Worm (Caenorhabditis elegans): ENCODE results near the gene C13A10.2.

- TF ChIP-seq ekl-4 (GFP tag; IDR thresholded peaks at IDR 0.05): no peak
- TF ChIP-seq chd-7 (tag; optimal IDR thresholded peaks at IDR 0.05): no peak
- TF ChIP-seq zim-3 (tag; optimal IDR thresholded peaks at IDR 0.05): no peak
- no peak for TF ChIP-seq pbrm-1 (GFP tag; IDR thresholded peaks at IDR 0.05)
- TF ChIP-seq pha-4 (tag; optimal IDR thresholded peaks at IDR 0.05): no peak
- no peak for TF ChIP-seq unc-62 (GFP tag; optimal IDR thresholded peaks at IDR 0.05)
- no peak for TF ChIP-seq F10E7.11 (tag; optimal IDR thresholded peaks at IDR 0.05)
- no peak for TF ChIP-seq hlh-26 (GFP tag; conservative IDR thresholded peaks at IDR 0.05)
- TF ChIP-seq attf-3 (GFP tag; conservative IDR thresholded peaks at IDR 0.05): no peak
- no peak for TF ChIP-seq Y53F4B.3 (GFP tag; IDR thresholded peaks at IDR 0.05)
- TF ChIP-seq xnd-1 (tag; optimal IDR thresholded peaks at IDR 0.05): no peak
- no peak for TF ChIP-seq hrde-1 (tag; optimal IDR thresholded peaks at IDR 0.05; ENCODE audit: borderline replicate concordance)
- TF ChIP-seq ama-1 (optimal IDR thresholded peaks at IDR 0.05): no peak
- no peak for TF ChIP-seq ama-1 (GFP tag; optimal IDR thresholded peaks at IDR 0.05)
Observed at ce11 chrII:1344524-1345119, 13.2 kb downstream of the C13A10.2 start.
